Worm (Caenorhabditis elegans) whole organism, L3 larva: ENCODE data around the gene F56F11.2.

ENCODE experiments used
- elt-3 ChIP-seq, 3 experiments: fragments of 150-350 bp in 1 of 3; sonication (generic microtip) in 2 of 3; optimal IDR thresholded peaks; 2 replicates in 2 of 3; 4 replicates in 1 of 3; lab custom pipeline; 2014 to 2017; ENCODE audit warnings: missing biosample characterization in 3 of 3, missing genetic modification characterization in 3 of 3
- snpc-4 ChIP-seq: fragments of 150-350 bp; optimal IDR thresholded peaks from 2 replicates; lab custom pipeline; 2014; ENCODE audit warnings: missing biosample characterization, missing genetic modification characterization

ce11 chrIII:2912916-2913315, 30.8 kb downstream of the F56F11.2 start:
- TF ChIP-seq snpc-4 (tag; lab: Kevin White, UChicago) = no peak
- no peak for TF ChIP-seq elt-3 (tag; optimal IDR thresholded peaks at IDR 0.05; lab: Kevin White, UChicago)
